Fruit fly (Drosophila melanogaster) Kc167 (cell line): Measurements from ENCODE around the gene Dis3l2.

Source experiments
- Myc ChIP-seq: fragments of >200 bp; optimal IDR thresholded peaks from 2 replicates; lab custom pipeline; 2017; ENCODE audit warnings: missing external identifiers
- Sin3A ChIP-seq: fragments of >200 bp; optimal IDR thresholded peaks from 2 replicates; lab custom pipeline; 2018; ENCODE audit warnings: missing external identifiers
- h ChIP-seq: fragments of >200 bp; optimal IDR thresholded peaks from 3 replicates; lab custom pipeline; 2018; ENCODE audit warnings: missing external identifiers
- insv ChIP-seq: fragments of >200 bp; optimal IDR thresholded peaks from 3 replicates; lab custom pipeline; 2018; ENCODE audit warnings: missing external identifiers
- psq ChIP-seq: fragments of >200 bp; optimal IDR thresholded peaks from 2 replicates; lab custom pipeline; 2017; ENCODE audit warnings: missing external identifiers
- ttk ChIP-seq: sonication (Bioruptor generic); optimal IDR thresholded peaks from 2 replicates; lab custom pipeline; 2017; ENCODE audit warnings: missing external identifiers

The Dis3l2 gene

DNA sequence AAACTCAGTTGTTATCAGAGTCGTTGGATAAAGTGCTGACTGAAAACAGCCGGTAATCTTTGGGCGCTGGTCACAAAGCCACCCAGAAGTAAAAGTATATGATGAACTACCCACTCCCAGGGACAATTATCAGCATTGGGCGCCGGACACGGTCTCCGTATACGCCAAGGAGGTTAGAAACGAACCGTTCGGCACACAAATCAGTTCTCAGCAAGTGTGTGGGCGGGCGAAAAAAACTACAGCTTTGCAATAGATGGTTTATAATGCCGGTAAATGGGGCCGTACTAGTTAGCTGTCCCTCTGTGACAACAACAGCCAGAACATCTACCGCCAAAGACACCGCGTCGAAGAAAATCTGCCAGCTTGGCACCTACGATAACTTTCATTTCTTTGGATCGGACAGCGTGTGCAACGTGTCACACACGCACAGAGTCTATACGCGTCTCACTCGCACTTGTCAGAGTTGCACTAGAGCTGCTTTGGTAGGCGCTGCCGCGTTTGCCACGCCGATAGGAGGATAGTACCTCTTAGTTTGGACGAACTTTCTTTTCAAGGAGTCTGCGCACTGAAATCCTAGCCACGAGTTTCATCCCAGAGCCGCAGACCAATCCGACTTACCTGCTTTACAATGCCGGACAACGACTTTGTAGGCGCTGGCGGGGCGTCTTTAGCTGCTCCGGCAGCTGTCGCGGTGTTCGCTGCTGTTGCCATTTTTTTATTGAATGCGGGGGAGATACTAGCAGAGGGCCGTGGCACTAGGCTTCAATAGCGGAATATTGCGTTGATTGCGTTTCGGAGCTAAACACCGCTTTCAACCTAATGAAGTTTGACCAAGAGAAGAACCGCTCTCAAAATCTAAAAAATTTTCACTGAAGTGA, 51.2 kb downstream of the Dis3l2 start:
- TF ChIP-seq psq (lab: Kevin White, UChicago), result no peak
- TF ChIP-seq Myc (lab: Kevin White, UChicago), result no peak
- TF ChIP-seq insv (lab: Kevin White, UChicago), result no peak
- no peak for TF ChIP-seq h
- TF ChIP-seq Sin3A (lab: Kevin White, UChicago), result no peak
- no peak for TF ChIP-seq ttk (lab: Kevin White, UChicago)

DNA sequence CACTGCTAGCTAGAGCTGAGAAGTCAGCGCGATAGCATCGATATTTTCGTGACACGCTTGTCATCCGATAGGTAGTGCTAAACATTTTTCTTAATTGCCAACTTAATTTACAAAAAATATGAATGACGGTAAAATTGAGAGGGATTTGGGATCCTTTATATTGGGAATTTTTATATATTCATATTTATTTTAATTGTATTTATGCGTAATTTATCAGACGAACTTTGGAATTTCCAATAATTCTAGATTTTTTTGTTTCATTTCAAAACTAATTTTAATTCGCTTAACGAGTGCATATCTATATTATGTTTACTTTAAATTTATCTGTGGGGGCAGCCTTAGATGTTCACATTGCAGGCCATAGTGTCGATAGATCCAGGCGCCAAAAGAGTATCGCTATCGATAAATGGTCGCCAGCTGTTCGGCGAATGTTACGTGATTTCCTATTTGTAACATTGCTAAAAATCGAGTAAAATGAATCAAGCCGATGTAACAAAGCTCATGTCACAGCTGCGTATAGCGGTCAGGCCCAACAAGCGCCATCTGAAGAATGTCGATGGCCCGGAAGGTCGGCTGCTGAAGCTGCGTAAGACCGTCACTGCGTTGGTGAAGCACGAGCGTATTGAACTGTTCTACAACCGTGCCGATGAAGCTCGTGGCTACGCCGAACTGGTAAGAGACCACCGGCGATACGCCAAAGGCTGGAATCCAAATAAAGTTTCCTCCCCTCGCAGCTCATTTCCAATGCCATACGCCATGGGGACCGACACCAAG, 52.1 kb downstream of the Dis3l2 start, which contains the start of the genes Tudor-SN and mRpL17:
Tudor-SN (minus strand) TSS at position 3 of the 774 bp plus-strand sequence.
mRpL17 (plus strand) TSS at position 402 of the 774 bp plus-strand sequence.
- no peak for TF ChIP-seq psq (lab: Kevin White, UChicago)
- no peak for TF ChIP-seq Sin3A (lab: Kevin White, UChicago)
- TF ChIP-seq h, result no peak
- TF ChIP-seq ttk (lab: Kevin White, UChicago), result no peak
- TF ChIP-seq Myc (lab: Kevin White, UChicago), result no peak
- no peak for TF ChIP-seq insv (lab: Kevin White, UChicago)

DNA sequence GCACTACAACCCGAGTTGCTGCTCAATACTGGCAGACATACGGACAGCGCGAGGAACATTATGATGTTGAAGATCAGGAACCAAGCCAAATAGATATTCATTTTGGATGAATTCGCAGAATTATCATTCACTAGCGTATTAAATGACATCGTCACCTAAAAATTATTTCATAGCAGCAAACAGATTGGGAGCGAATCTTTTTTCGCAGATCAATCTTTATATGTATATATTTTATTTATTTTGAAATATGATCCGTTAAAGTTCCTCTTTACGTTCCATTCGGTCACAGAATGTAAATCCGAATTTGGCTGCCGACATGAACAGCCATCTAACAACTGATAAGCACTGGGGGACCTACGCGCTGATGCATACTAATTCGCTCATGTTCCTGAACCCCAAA, 53.3 kb downstream of the Dis3l2 start, which contains the start of gene CG34263:
CG34263 (minus strand) TSS at position 101 of the 400 bp plus-strand sequence.
- TF ChIP-seq insv (lab: Kevin White, UChicago), result no peak
- no peak for TF ChIP-seq Sin3A (lab: Kevin White, UChicago)
- TF ChIP-seq Myc (lab: Kevin White, UChicago), result no peak
- TF ChIP-seq ttk (lab: Kevin White, UChicago), result no peak
- no peak for TF ChIP-seq psq (lab: Kevin White, UChicago)
- TF ChIP-seq h, result no peak
